Worm (Caenorhabditis elegans): Measurements from ENCODE around the gene H03G16.7.

- TF ChIP-seq elt-2 (tag; optimal IDR thresholded peaks at IDR 0.05) (no peak), xbp-1 (tag; optimal IDR thresholded peaks at IDR 0.05) (no peak), snpc-4 (tag; optimal IDR thresholded peaks at IDR 0.05) (no peak), grh-1 (GFP tag; IDR thresholded peaks at IDR 0.05) (no peak), lin-39 (tag; optimal IDR thresholded peaks at IDR 0.05) (no peak), nhr-237 (tag; optimal IDR thresholded peaks at IDR 0.05) (no peak), dsc-1 (tag; optimal IDR thresholded peaks at IDR 0.05) (no peak), mdl-1 (tag; optimal IDR thresholded peaks at IDR 0.05) (no peak), egl-27 (tag; optimal IDR thresholded peaks at IDR 0.05) (no peak), aha-1 (tag; optimal IDR thresholded peaks at IDR 0.05) (no peak)
Measured at ce11 chrX:15060303-15060702, 4.5 kb upstream of the H03G16.7 start, which contains the start of gene fbxa-96.

All from whole organism, L1 larva.